Fruit fly (Drosophila melanogaster): Measurements from ENCODE around the gene Tpt.

Tpt gene

DNA sequence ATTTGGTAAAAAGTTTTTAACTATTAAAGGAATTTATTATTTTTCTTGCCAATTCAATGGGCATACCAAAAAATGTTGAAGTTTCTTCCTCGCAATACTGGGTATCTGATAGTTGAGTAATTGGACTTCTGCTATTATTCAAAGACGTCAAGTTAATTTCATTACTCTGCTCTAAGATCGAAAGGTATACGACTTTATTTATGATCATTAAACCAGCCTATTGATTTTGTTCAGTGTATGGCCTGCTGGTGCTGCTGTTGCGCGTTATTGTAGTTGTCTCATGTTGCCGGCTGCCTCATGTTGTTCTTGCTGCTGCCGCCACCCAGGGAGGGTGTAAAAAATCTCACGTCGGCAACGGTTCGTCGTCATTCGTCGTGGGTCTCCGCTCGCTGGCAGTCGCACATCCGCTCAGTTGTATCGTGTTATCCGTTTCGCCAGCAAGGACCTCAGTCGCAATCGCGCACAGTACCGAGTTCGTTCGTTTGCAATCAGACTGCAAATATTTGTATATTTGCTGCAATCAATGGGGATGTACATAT is 9.4 kb downstream of the Tpt start, which contains the start of gene CG7120 (continued):
- TF ChIP-seq Gug (GFP tag; IDR thresholded peaks at IDR 0.05) (no peak), HHEX (GFP tag; optimal IDR thresholded peaks at IDR 0.05) (peak; percentile 1), Dbx (GFP tag; IDR thresholded peaks at IDR 0.05) (0 out of 3 replicates have a peak, but pooled peaks have one; percentile 20), lab (GFP tag; optimal IDR thresholded peaks at IDR 0.05) (peak; percentile 61), HLH4C (GFP tag; IDR thresholded peaks at IDR 0.05; ENCODE audit: partially characterized antibody) (peak; percentile 67; the same call in 1 of the 3 replicates), tio (GFP tag; optimal IDR thresholded peaks at IDR 0.05) (peak; percentile 74), BtbVII (GFP tag; optimal IDR thresholded peaks at IDR 0.05) (peak; percentile 36), Six4 (GFP tag; optimal IDR thresholded peaks at IDR 0.05) (peak; percentile 53), pita (GFP tag; optimal IDR thresholded peaks at IDR 0.05) (no peak), CG11456 (GFP tag; IDR thresholded peaks at IDR 0.05) (no peak), so (GFP tag; IDR thresholded peaks at IDR 0.05) (peak; percentile 33; the same call in 1 of the 3 replicates), CG17612 (GFP tag; IDR thresholded peaks at IDR 0.05) (no peak), CoRest (tag; optimal IDR thresholded peaks at IDR 0.05) (peak; percentile 44), CG10267 (tag; optimal IDR thresholded peaks at IDR 0.05) (peak; percentile 5), H2.0 (GFP tag; IDR thresholded peaks at IDR 0.05) (no peak), wek (GFP tag; optimal IDR thresholded peaks at IDR 0.05) (no peak), CG6813 (GFP tag; optimal IDR thresholded peaks at IDR 0.05) (no peak), gfzf (GFP tag; optimal IDR thresholded peaks at IDR 0.05) (no peak), CG12659 (GFP tag; optimal IDR thresholded peaks at IDR 0.05) (peak; percentile 16), corto (GFP tag; optimal IDR thresholded peaks at IDR 0.05) (no peak), Opbp (GFP tag; IDR thresholded peaks at IDR 0.05; ENCODE audit: partially characterized antibody) (peak; percentile 6; the same call in 1 of the 3 replicates), CG2129 (GFP tag; IDR thresholded peaks at IDR 0.05; ENCODE audit: partially characterized antibody) (no peak), kay (GFP tag; optimal IDR thresholded peaks at IDR 0.05) (no peak), CG11723 (GFP tag; optimal IDR thresholded peaks at IDR 0.05) (no peak), CG31388 (GFP tag; optimal IDR thresholded peaks at IDR 0.05) (no peak), fd64A (GFP tag; optimal IDR thresholded peaks at IDR 0.05) (no peak), Ravus (GFP tag; IDR thresholded peaks at IDR 0.05) (no peak), bbx (GFP tag; IDR thresholded peaks at IDR 0.05; ENCODE audit: partially characterized antibody) (no peak), CG2202 (tag; optimal IDR thresholded peaks at IDR 0.05) (peak; percentile 41), abd-A (tag; optimal IDR thresholded peaks at IDR 0.05) (no peak), CG3065 (GFP tag; optimal IDR thresholded peaks at IDR 0.05) (no peak), Bdp1 (GFP tag; optimal IDR thresholded peaks at IDR 0.05) (no peak), psq (GFP tag; optimal IDR thresholded peaks at IDR 0.05) (no peak), CG18599 (GFP tag; optimal IDR thresholded peaks at IDR 0.05) (peak; percentile 52), her (GFP tag; optimal IDR thresholded peaks at IDR 0.05) (no peak), pfk (GFP tag; optimal IDR thresholded peaks at IDR 0.05) (no peak), CG9876 (GFP tag; optimal IDR thresholded peaks at IDR 0.05) (no peak), Sry-β (GFP tag; optimal IDR thresholded peaks at IDR 0.05) (no peak), Rx (GFP tag; IDR thresholded peaks at IDR 0.05) (0 out of 2 replicates have a peak, but pooled peaks have one; percentile 16), Adf1 (GFP tag; IDR thresholded peaks at IDR 0.05) (no peak), CG6175 (GFP tag; IDR thresholded peaks at IDR 0.05) (no peak), TFAM (GFP tag; optimal IDR thresholded peaks at IDR 0.05) (no peak), CG31224 (GFP tag; IDR thresholded peaks at IDR 0.05) (no peak), Bgb (GFP tag; IDR thresholded peaks at IDR 0.05; ENCODE audit: partially characterized antibody) (no peak), CG6272 (GFP tag; IDR thresholded peaks at IDR 0.05) (no peak), h (optimal IDR thresholded peaks at IDR 0.05) (no peak)

All from whole organism, embryonic.